Worm (Caenorhabditis elegans) whole organism, mixed stage, embryonic: ENCODE results near the gene T15B7.14.

Source experiments
- bed-3 ChIP-seq: fragments of 200-800 bp; sonication (Bioruptor generic); optimal IDR thresholded peaks from 3 replicates; lab custom pipeline; 2018; ENCODE audit warnings: mild to moderate bottlenecking, missing genetic modification characterization, moderate library complexity, missing compliant biosample characterization
- ceh-39 ChIP-seq: fragments of 150-350 bp; optimal IDR thresholded peaks from 2 replicates; lab custom pipeline; 2014; ENCODE audit warnings: missing biosample characterization, missing genetic modification characterization
- ces-1 ChIP-seq: fragments of 150-350 bp; optimal IDR thresholded peaks from 2 replicates; lab custom pipeline; 2014; ENCODE audit warnings: missing biosample characterization, missing genetic modification reagents, missing genetic modification characterization
- elt-3 ChIP-seq: fragments of 150-350 bp; optimal IDR thresholded peaks from 2 replicates; lab custom pipeline; 2014; ENCODE audit warnings: missing biosample characterization, missing genetic modification characterization
- lin-13 ChIP-seq: fragments of 150-350 bp; optimal IDR thresholded peaks from 2 replicates; lab custom pipeline; 2014; ENCODE audit warnings: missing biosample characterization, missing genetic modification characterization
- lin-32 ChIP-seq: fragments of 200-800 bp; sonication (Bioruptor generic); optimal IDR thresholded peaks from 2 replicates; lab custom pipeline; 2018; ENCODE audit warnings: mild to moderate bottlenecking, missing genetic modification characterization, missing compliant biosample characterization
- lsy-2 ChIP-seq: fragments of 150-350 bp; optimal IDR thresholded peaks from 2 replicates; lab custom pipeline; 2014; ENCODE audit warnings: missing biosample characterization, missing genetic modification characterization
- nhr-12 ChIP-seq: fragments of 150-350 bp; optimal IDR thresholded peaks from 2 replicates; lab custom pipeline; 2014; ENCODE audit warnings: missing biosample characterization, missing genetic modification characterization
- nhr-237 ChIP-seq: fragments of 150-350 bp; optimal IDR thresholded peaks from 2 replicates; lab custom pipeline; 2014; ENCODE audit warnings: missing biosample characterization, missing genetic modification characterization
- nhr-76 ChIP-seq: sonication (generic microtip); optimal IDR thresholded peaks from 2 replicates; lab custom pipeline; 2017; ENCODE audit warnings: missing biosample characterization, missing genetic modification characterization
- pha-4 ChIP-seq: fragments of 150-350 bp; optimal IDR thresholded peaks from 2 replicates; lab custom pipeline; 2018; ENCODE audit warnings: missing biosample characterization, missing genetic modification reagents, missing genetic modification characterization
- snpc-4 ChIP-seq: fragments of 150-350 bp; optimal IDR thresholded peaks from 2 replicates; lab custom pipeline; 2014; ENCODE audit warnings: missing biosample characterization, missing genetic modification characterization
- unc-62 ChIP-seq: fragments of 150-350 bp; optimal IDR thresholded peaks from 2 replicates; lab custom pipeline; 2014; ENCODE audit warnings: missing biosample characterization, missing genetic modification reagents, missing genetic modification characterization
- ztf-11 ChIP-seq: fragments of 150-350 bp; optimal IDR thresholded peaks from 2 replicates; lab custom pipeline; 2014; ENCODE audit warnings: missing biosample characterization, missing genetic modification characterization

- TF ChIP-seq lin-13 (tag; lab: Kevin White, UChicago) (no peak), lin-32 (GFP tag; lab: Kevin White, UChicago) (no peak), pha-4 (tag; lab: Kevin White, UChicago) (no peak), lsy-2 (tag; lab: Kevin White, UChicago) (no peak), nhr-237 (no peak), nhr-76 (tag; lab: Kevin White, UChicago) (no peak), ztf-11 (no peak), nhr-12 (tag; lab: Kevin White, UChicago) (no peak), ceh-39 (tag; lab: Kevin White, UChicago) (no peak), elt-3 (tag; lab: Kevin White, UChicago) (no peak), ces-1 (no peak), unc-62 (GFP tag; lab: Kevin White, UChicago) (no peak), snpc-4 (tag; lab: Kevin White, UChicago) (no peak), bed-3 (GFP tag; lab: Kevin White, UChicago) (no peak)
These were observed 47.2 kb downstream of the T15B7.14 start, which contains the start of gene ZC404.2 for ce11 chrV:6787906-6788430.
